Worm (Caenorhabditis elegans): ENCODE measurements around the gene W06G6.20.

Gene W06G6.20

ce11 chrV:16692988-16693387, 44.8 kb upstream of the W06G6.20 start:
- TF ChIP-seq hlh-1 (tag; optimal IDR thresholded peaks at IDR 0.05) (no peak), ces-1 (GFP tag; optimal IDR thresholded peaks at IDR 0.05) (no peak), nhr-237 (tag; optimal IDR thresholded peaks at IDR 0.05) (no peak), nhr-28 (tag; optimal IDR thresholded peaks at IDR 0.05) (no peak), unc-39 (tag; optimal IDR thresholded peaks at IDR 0.05) (no peak), lsy-2 (tag; optimal IDR thresholded peaks at IDR 0.05) (no peak), snpc-4 (tag; optimal IDR thresholded peaks at IDR 0.05) (no peak), bed-3 (GFP tag; optimal IDR thresholded peaks at IDR 0.05) (no peak), tbx-8 (GFP tag; optimal IDR thresholded peaks at IDR 0.05) (no peak), sptf-1 (tag; optimal IDR thresholded peaks at IDR 0.05) (no peak), ceh-83 (GFP tag; optimal IDR thresholded peaks at IDR 0.05) (no peak), mep-1 (tag; optimal IDR thresholded peaks at IDR 0.05) (no peak), drap-1 (GFP tag; optimal IDR thresholded peaks at IDR 0.05) (no peak), lin-13 (tag; optimal IDR thresholded peaks at IDR 0.05) (no peak), elt-1 (tag; optimal IDR thresholded peaks at IDR 0.05; ENCODE audit: borderline replicate concordance, insufficient read depth) (no peak), pha-4 (tag; optimal IDR thresholded peaks at IDR 0.05) (no peak), ham-2 (GFP tag; optimal IDR thresholded peaks at IDR 0.05) (no peak), sem-2 (GFP tag; optimal IDR thresholded peaks at IDR 0.05) (no peak), elt-3 (tag; optimal IDR thresholded peaks at IDR 0.05) (no peak)

- TF ChIP-seq sem-2 (GFP tag; optimal IDR thresholded peaks at IDR 0.05), result no peak
- no peak for TF ChIP-seq unc-62 (GFP tag; optimal IDR thresholded peaks at IDR 0.05)
- no peak for TF ChIP-seq sptf-1 (tag; optimal IDR thresholded peaks at IDR 0.05)
- TF ChIP-seq mls-2 (tag; optimal IDR thresholded peaks at IDR 0.05), result no peak
- no peak for TF ChIP-seq nhr-2 (tag; optimal IDR thresholded peaks at IDR 0.05)
- no peak for TF ChIP-seq ham-2 (GFP tag; optimal IDR thresholded peaks at IDR 0.05)
Observed at ce11 chrV:16687227-16687626, 39.1 kb upstream of the W06G6.20 start, which contains the start of gene srz-102. Gene srz-102 (plus strand): TSS chrV:16687527.

DNA sequence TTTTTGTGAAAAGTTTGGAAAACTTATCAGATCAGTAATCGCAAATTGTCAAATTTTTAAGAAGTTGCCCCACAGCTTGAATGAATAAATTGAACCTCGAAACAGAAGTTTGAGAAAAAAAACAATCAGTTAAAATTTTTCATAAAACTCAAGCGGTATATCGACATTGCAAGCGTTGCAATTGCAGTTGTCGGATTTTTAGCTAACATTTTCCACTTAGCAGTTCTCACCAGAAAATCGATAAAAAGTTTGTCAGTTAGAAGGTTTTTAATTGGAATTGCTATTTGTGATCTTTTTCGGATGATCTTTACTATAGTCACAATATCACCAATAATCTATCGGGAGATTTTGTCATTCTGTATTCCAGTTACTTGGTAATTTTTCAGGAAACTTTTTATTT, 37.6 kb upstream of the W06G6.20 start, which contains the start of gene srw-43:
TSS of gene srw-43 (plus strand) at position 301 of the 400 bp plus-strand sequence.
- TF ChIP-seq nhr-2 (tag; optimal IDR thresholded peaks at IDR 0.05), result no peak
- TF ChIP-seq M03D4.4 (tag; optimal IDR thresholded peaks at IDR 0.05), result no peak
- TF ChIP-seq snpc-4 (tag; optimal IDR thresholded peaks at IDR 0.05), result no peak
- no peak for TF ChIP-seq zip-8 (tag; optimal IDR thresholded peaks at IDR 0.05)
- TF ChIP-seq mls-2 (tag; optimal IDR thresholded peaks at IDR 0.05), result no peak
- TF ChIP-seq unc-62 (GFP tag; optimal IDR thresholded peaks at IDR 0.05), result no peak
- no peak for TF ChIP-seq bed-3 (GFP tag; optimal IDR thresholded peaks at IDR 0.05)
- no peak for TF ChIP-seq lsy-2 (tag; optimal IDR thresholded peaks at IDR 0.05)

ce11 chrV:16683359-16683758, 35.2 kb upstream of the W06G6.20 start:
- TF ChIP-seq tbx-8 (GFP tag; optimal IDR thresholded peaks at IDR 0.05) (no peak), sptf-1 (tag; optimal IDR thresholded peaks at IDR 0.05) (no peak), lin-32 (GFP tag; optimal IDR thresholded peaks at IDR 0.05) (no peak)

DNA sequence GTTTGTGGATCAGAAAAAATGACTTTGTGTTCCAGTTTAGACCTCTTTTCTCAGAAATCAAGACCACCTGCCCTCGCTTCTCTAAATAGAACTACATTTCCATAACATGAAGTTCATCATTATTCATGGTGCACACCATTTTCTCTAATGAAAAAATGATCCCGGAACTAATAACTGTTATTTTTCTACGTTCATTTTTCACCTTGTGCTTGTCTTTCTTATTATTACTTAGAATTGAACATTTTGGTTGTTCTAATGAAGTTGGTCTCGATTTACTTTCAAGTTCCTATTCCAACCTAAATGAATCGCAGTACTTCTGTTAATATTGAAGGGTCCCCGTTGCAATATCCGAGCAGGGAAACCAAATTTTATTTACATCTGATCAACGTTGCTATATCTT, 34.7 kb upstream of the W06G6.20 start, which contains the start of gene srw-36:
TSS of gene srw-36 (plus strand) at position 301 of the 400 bp plus-strand sequence.
- TF ChIP-seq ztf-11 (tag; optimal IDR thresholded peaks at IDR 0.05) (no peak), bed-3 (GFP tag; optimal IDR thresholded peaks at IDR 0.05) (no peak), mab-5 (tag; optimal IDR thresholded peaks at IDR 0.05) (no peak), drap-1 (GFP tag; optimal IDR thresholded peaks at IDR 0.05) (no peak), M03D4.4 (tag; optimal IDR thresholded peaks at IDR 0.05) (no peak), sem-2 (GFP tag; optimal IDR thresholded peaks at IDR 0.05) (no peak), lsy-2 (tag; optimal IDR thresholded peaks at IDR 0.05) (no peak), unc-120 (tag; optimal IDR thresholded peaks at IDR 0.05; ENCODE audit: poor library complexity, severe bottlenecking) (no peak), flh-1 (GFP tag; optimal IDR thresholded peaks at IDR 0.05) (no peak), lin-32 (GFP tag; optimal IDR thresholded peaks at IDR 0.05) (no peak), cnd-1 (tag; optimal IDR thresholded peaks at IDR 0.05) (no peak), pha-4 (tag; optimal IDR thresholded peaks at IDR 0.05) (no peak), nhr-12 (tag; optimal IDR thresholded peaks at IDR 0.05) (no peak), lin-13 (tag; optimal IDR thresholded peaks at IDR 0.05) (no peak), ceh-43 (GFP tag; optimal IDR thresholded peaks at IDR 0.05) (no peak), snpc-4 (tag; optimal IDR thresholded peaks at IDR 0.05) (no peak), nhr-76 (tag; optimal IDR thresholded peaks at IDR 0.05) (no peak), nhr-237 (tag; optimal IDR thresholded peaks at IDR 0.05) (no peak)
